Fruit fly (Drosophila melanogaster): ENCODE data around the gene Tsp.

Tsp gene

dm6 chr2L:6700742-6701141, 8.1 kb downstream of the Tsp start (continued):
- TF ChIP-seq CG8359 (GFP tag; optimal IDR thresholded peaks at IDR 0.05; ENCODE audit: borderline replicate concordance), result peak; percentile 34
- no peak for TF ChIP-seq gsb (GFP tag; IDR thresholded peaks at IDR 0.05)
- TF ChIP-seq vnd (GFP tag; IDR thresholded peaks at IDR 0.05; ENCODE audit: partially characterized antibody), result no peak
- TF ChIP-seq row (GFP tag; IDR thresholded peaks at IDR 0.05), result no peak
- no peak for TF ChIP-seq CG4707 (GFP tag; optimal IDR thresholded peaks at IDR 0.05)
- no peak for TF ChIP-seq Gug (GFP tag; IDR thresholded peaks at IDR 0.05)
- no peak for TF ChIP-seq CG16815 (GFP tag; optimal IDR thresholded peaks at IDR 0.05)
- no peak for TF ChIP-seq CG10147 (GFP tag; optimal IDR thresholded peaks at IDR 0.05)
- TF ChIP-seq CG31388 (GFP tag; optimal IDR thresholded peaks at IDR 0.05), result no peak
- TF ChIP-seq B-H2 (GFP tag; optimal IDR thresholded peaks at IDR 0.05), result no peak
- peak; percentile 44 for TF ChIP-seq CG1792 (GFP tag; optimal IDR thresholded peaks at IDR 0.05)
- no peak for TF ChIP-seq CG7786 (GFP tag; optimal IDR thresholded peaks at IDR 0.05)
- TF ChIP-seq Blimp-1 (GFP tag; optimal IDR thresholded peaks at IDR 0.05), result no peak
- TF ChIP-seq bab2 (GFP tag; optimal IDR thresholded peaks at IDR 0.05), result peak; percentile 54
- no peak for TF ChIP-seq Hey (tag; optimal IDR thresholded peaks at IDR 0.05)
- peak; percentile 28 for TF ChIP-seq CG10462 (GFP tag; optimal IDR thresholded peaks at IDR 0.05)
- TF ChIP-seq grau (tag; optimal IDR thresholded peaks at IDR 0.05), result no peak
- no peak for TF ChIP-seq gro (GFP tag; optimal IDR thresholded peaks at IDR 0.05)
- TF ChIP-seq Spps (tag; optimal IDR thresholded peaks at IDR 0.05), result no peak
- TF ChIP-seq slou (GFP tag; optimal IDR thresholded peaks at IDR 0.05), result no peak
- no peak for TF ChIP-seq fd3F (GFP tag; optimal IDR thresholded peaks at IDR 0.05)
- TF ChIP-seq CG4854 (GFP tag; optimal IDR thresholded peaks at IDR 0.05), result no peak
- no peak for TF ChIP-seq Ets97D (GFP tag; optimal IDR thresholded peaks at IDR 0.05)
- TF ChIP-seq Six4 (GFP tag; optimal IDR thresholded peaks at IDR 0.05), result no peak
- TF ChIP-seq PHDP (tag; optimal IDR thresholded peaks at IDR 0.05), result peak; percentile 29
- TF ChIP-seq vfl (GFP tag; optimal IDR thresholded peaks at IDR 0.05), result no peak
- no peak for TF ChIP-seq sim (GFP tag; IDR thresholded peaks at IDR 0.05)
- no peak for TF ChIP-seq tna (GFP tag; IDR thresholded peaks at IDR 0.05; ENCODE audit: partially characterized antibody)
- no peak for TF ChIP-seq cad (GFP tag; optimal IDR thresholded peaks at IDR 0.05)
- peak in 1 of 2 experiments; percentile 11 for TF ChIP-seq dpn (GFP tag; optimal IDR thresholded peaks at IDR 0.05)
- peak; percentile 56 for TF ChIP-seq wek (GFP tag; optimal IDR thresholded peaks at IDR 0.05)
- TF ChIP-seq Rx (GFP tag; IDR thresholded peaks at IDR 0.05), result no peak
- TF ChIP-seq CG17568 (GFP tag; optimal IDR thresholded peaks at IDR 0.05), result peak; percentile 67
- TF ChIP-seq CG34422 (GFP tag; IDR thresholded peaks at IDR 0.05), result no peak
- no peak for TF ChIP-seq CG13624 (GFP tag; optimal IDR thresholded peaks at IDR 0.05)
- TF ChIP-seq dmrt99B (tag; optimal IDR thresholded peaks at IDR 0.05), result no peak
- TF ChIP-seq lab (GFP tag; optimal IDR thresholded peaks at IDR 0.05), result peak; percentile 14
- no peak for TF ChIP-seq CG1529 (GFP tag; optimal IDR thresholded peaks at IDR 0.05)
- TF ChIP-seq maf-S (GFP tag; optimal IDR thresholded peaks at IDR 0.05), result no peak
- no peak for TF ChIP-seq ase (GFP tag; IDR thresholded peaks at IDR 0.05)
- no peak for TF ChIP-seq lmd (GFP tag; IDR thresholded peaks at IDR 0.05)
- TF ChIP-seq Hand (GFP tag; optimal IDR thresholded peaks at IDR 0.05), result no peak
- TF ChIP-seq hkb (optimal IDR thresholded peaks at IDR 0.05), result no peak
- TF ChIP-seq hkb (GFP tag; IDR thresholded peaks at IDR 0.05), result 0 out of 2 replicates have a peak, but pooled peaks have one; percentile 22
- TF ChIP-seq bigmax (GFP tag; optimal IDR thresholded peaks at IDR 0.05), result no peak
- no peak for TF ChIP-seq CG3726 (GFP tag; IDR thresholded peaks at IDR 0.05)
- peak; percentile 8 for TF ChIP-seq CG3163 (GFP tag; optimal IDR thresholded peaks at IDR 0.05)
- TF ChIP-seq p53 (GFP tag; optimal IDR thresholded peaks at IDR 0.05), result no peak
- TF ChIP-seq D19B (GFP tag; optimal IDR thresholded peaks at IDR 0.05), result no peak
- no peak for TF ChIP-seq Bteb2 (GFP tag; optimal IDR thresholded peaks at IDR 0.05)
- no peak for TF ChIP-seq CG9817 (tag; optimal IDR thresholded peaks at IDR 0.05)
- TF ChIP-seq Oli (tag; optimal IDR thresholded peaks at IDR 0.05), result no peak
